In genomic region chr3L:18281236-18281635, dm6 we compare ENCODE assay signal across 4 fruit fly cellular contexts.
TF ChIP-seq lines count a peak whose summit lies in the region.

No protein-coding gene starts in this region.

- TF ChIP-seq CTCF in whole organism, embryonic (GFP tag; optimal IDR thresholded peaks at IDR 0.05; lab: Kevin White, UChicago): peak; percentile 42

TF ChIP-seq in whole organism, embryonic, 481 proteins besides CTCF, POLR2A, EP300 and RAD21 (continues in another document):
- TF ChIP-seq pros (GFP tag; optimal IDR thresholded peaks at IDR 0.05; lab: Kevin White, UChicago) (peak; percentile 46), CG11456 (GFP tag; IDR thresholded peaks at IDR 0.05; lab: Robert Waterston, UW) (peak; percentile 67; the same call in 1 of the 3 replicates), NK7.1 (GFP tag; optimal IDR thresholded peaks at IDR 0.05; lab: Kevin White, UChicago) (peak; percentile 86), disco-r (GFP tag; optimal IDR thresholded peaks at IDR 0.05; lab: Kevin White, UChicago) (peak; percentile 81), btn (GFP tag; optimal IDR thresholded peaks at IDR 0.05; lab: Kevin White, UChicago) (peak; percentile 85), Aef1 (GFP tag; IDR thresholded peaks at IDR 0.05; lab: Robert Waterston, UW) (peak; percentile 67), Hr3 (GFP tag; optimal IDR thresholded peaks at IDR 0.05; lab: Kevin White, UChicago) (peak; percentile 89), CG6813 (GFP tag; optimal IDR thresholded peaks at IDR 0.05; lab: Kevin White, UChicago) (peak; percentile 85), grn (GFP tag; optimal IDR thresholded peaks at IDR 0.05; lab: Kevin White, UChicago) (peak; percentile 60), Lim3 (GFP tag; IDR thresholded peaks at IDR 0.05; lab: Robert Waterston, UW) (peak; percentile 42; the same call in 1 of the 2 replicates), repo (GFP tag; optimal IDR thresholded peaks at IDR 0.05; lab: Kevin White, UChicago) (peak; percentile 77), CG32532 (GFP tag; IDR thresholded peaks at IDR 0.05; lab: Robert Waterston, UW) (no peak), CG3847 (GFP tag; IDR thresholded peaks at IDR 0.05; lab: Robert Waterston, UW) (peak; percentile 76; the same call in 1 of the 2 replicates), pho (GFP tag; optimal IDR thresholded peaks at IDR 0.05; lab: Kevin White, UChicago) (peak; percentile 59), CG12769 (tag; optimal IDR thresholded peaks at IDR 0.05; lab: Kevin White, UChicago) (peak; percentile 81), CG6654 (GFP tag; optimal IDR thresholded peaks at IDR 0.05; lab: Kevin White, UChicago) (peak; percentile 68), CG2712 (tag; optimal IDR thresholded peaks at IDR 0.05; lab: Kevin White, UChicago) (peak; percentile 98), Hsf (GFP tag; optimal IDR thresholded peaks at IDR 0.05; lab: Kevin White, UChicago) (peak; percentile 92), CG1024 (GFP tag; IDR thresholded peaks at IDR 0.05; lab: Robert Waterston, UW) (peak; percentile 79), CG4730 (GFP tag; IDR thresholded peaks at IDR 0.05; lab: Robert Waterston, UW) (peak; percentile 85), tx (GFP tag; optimal IDR thresholded peaks at IDR 0.05; lab: Kevin White, UChicago) (peak; percentile 78), Hey (tag; optimal IDR thresholded peaks at IDR 0.05; lab: Kevin White, UChicago) (no peak)

TF ChIP-seq in whole organism, prepupa, 60 proteins besides CTCF, POLR2A, EP300 and RAD21 (continues in another document):
- TF ChIP-seq salr (GFP tag; optimal IDR thresholded peaks at IDR 0.05; lab: Kevin White, UChicago) (peak; percentile 9 to 58), dsx (GFP tag; optimal IDR thresholded peaks at IDR 0.05; lab: Kevin White, UChicago; ENCODE audit: poor library complexity, severe bottlenecking) (peak; percentile 16), Blimp-1 (GFP tag; optimal IDR thresholded peaks at IDR 0.05; lab: Kevin White, UChicago) (no peak), CG6792 (GFP tag; optimal IDR thresholded peaks at IDR 0.05; lab: Kevin White, UChicago) (peak; percentile 47), eg (GFP tag; IDR thresholded peaks at IDR 0.05; lab: Robert Waterston, UW) (peak; percentile 71), CG7368 (GFP tag; optimal IDR thresholded peaks at IDR 0.05; lab: Kevin White, UChicago) (no peak), Eip78C (GFP tag; lab: Kevin White, UChicago) (peak; percentile 87), Ets21C (GFP tag; optimal IDR thresholded peaks at IDR 0.05; lab: Kevin White, UChicago) (peak; percentile 17), achi (GFP tag; optimal IDR thresholded peaks at IDR 0.05; lab: Kevin White, UChicago) (peak; percentile 66), CG3032 (tag; optimal IDR thresholded peaks at IDR 0.05; lab: Kevin White, UChicago) (peak; percentile 42), fd59A (GFP tag; optimal IDR thresholded peaks at IDR 0.05; lab: Kevin White, UChicago) (peak; percentile 47), CG11902 (GFP tag; optimal IDR thresholded peaks at IDR 0.05; lab: Kevin White, UChicago) (no peak), CG4318 (GFP tag; optimal IDR thresholded peaks at IDR 0.05; lab: Kevin White, UChicago) (peak; percentile 30), Hr4 (GFP tag; optimal IDR thresholded peaks at IDR 0.05; lab: Kevin White, UChicago) (peak; percentile 68), Eip93F (GFP tag; optimal IDR thresholded peaks at IDR 0.05; lab: Kevin White, UChicago) (no peak), CG1621 (tag; optimal IDR thresholded peaks at IDR 0.05; lab: Kevin White, UChicago) (peak; percentile 37), acj6 (GFP tag; optimal IDR thresholded peaks at IDR 0.05; lab: Kevin White, UChicago) (peak; percentile 59), Gug (GFP tag; IDR thresholded peaks at IDR 0.05; lab: Robert Waterston, UW) (peak; percentile 77), pdm3 (GFP tag; optimal IDR thresholded peaks at IDR 0.05; lab: Kevin White, UChicago) (peak; percentile 69), OdsH (GFP tag; optimal IDR thresholded peaks at IDR 0.05; lab: Kevin White, UChicago) (peak; percentile 62), CG3919 (GFP tag; optimal IDR thresholded peaks at IDR 0.05; lab: Kevin White, UChicago) (peak; percentile 62), fd85E (GFP tag; optimal IDR thresholded peaks at IDR 0.05; lab: Kevin White, UChicago) (no peak), CG11294 (GFP tag; IDR thresholded peaks at IDR 0.05; lab: Robert Waterston, UW) (no peak; the same call in 1 of the 2 replicates), cyc (GFP tag; optimal IDR thresholded peaks at IDR 0.05; lab: Kevin White, UChicago) (peak; percentile 41)

TF ChIP-seq in whole organism, pupa, 21 proteins besides CTCF, POLR2A, EP300 and RAD21:
- TF ChIP-seq CG34367 (tag; optimal IDR thresholded peaks at IDR 0.05; lab: Kevin White, UChicago) (peak; percentile 42), rn (GFP tag; IDR thresholded peaks at IDR 0.05; lab: Robert Waterston, UW) (peak; percentile 67; the same call in 1 of the 2 replicates), Ets98B (GFP tag; IDR thresholded peaks at IDR 0.05; lab: Robert Waterston, UW) (peak; percentile 82; the same call in 1 of the 2 replicates), CG15710 (tag; optimal IDR thresholded peaks at IDR 0.05; lab: Kevin White, UChicago) (peak; percentile 56), Pif1B (GFP tag; optimal IDR thresholded peaks at IDR 0.05; lab: Kevin White, UChicago) (peak; percentile 62), D1 (tag; optimal IDR thresholded peaks at IDR 0.05; lab: Kevin White, UChicago) (peak; percentile 14), Snoo (tag; optimal IDR thresholded peaks at IDR 0.05; lab: Kevin White, UChicago) (peak; percentile 22), CG17806 (tag; optimal IDR thresholded peaks at IDR 0.05; lab: Kevin White, UChicago) (peak; percentile 59), CG14655 (GFP tag; optimal IDR thresholded peaks at IDR 0.05; lab: Kevin White, UChicago) (peak; percentile 82), CG8159 (tag; optimal IDR thresholded peaks at IDR 0.05; lab: Kevin White, UChicago) (peak; percentile 55), CG12605 (GFP tag; IDR thresholded peaks at IDR 0.05; lab: Robert Waterston, UW) (no peak), CG32121 (GFP tag; IDR thresholded peaks at IDR 0.05; lab: Robert Waterston, UW) (peak; percentile 78; the same call in 1 of the 2 replicates), CG9948 (tag; optimal IDR thresholded peaks at IDR 0.05; lab: Kevin White, UChicago) (peak; percentile 71), CG13204 (GFP tag; optimal IDR thresholded peaks at IDR 0.05; lab: Kevin White, UChicago) (no peak), EcR (GFP tag; optimal IDR thresholded peaks at IDR 0.05; lab: Kevin White, UChicago) (no peak), CG4496 (GFP tag; IDR thresholded peaks at IDR 0.05; lab: Robert Waterston, UW) (no peak), gl (tag; optimal IDR thresholded peaks at IDR 0.05; lab: Kevin White, UChicago) (no peak), CG10348 (GFP tag; IDR thresholded peaks at IDR 0.05; lab: Robert Waterston, UW) (peak; percentile 44), Pif1A (GFP tag; optimal IDR thresholded peaks at IDR 0.05; lab: Kevin White, UChicago) (peak; percentile 66), fd96Ca (GFP tag; IDR thresholded peaks at IDR 0.05; lab: Robert Waterston, UW) (peak; percentile 88), CG8301 (tag; optimal IDR thresholded peaks at IDR 0.05; lab: Kevin White, UChicago) (peak; percentile 72)

TF ChIP-seq in whole organism, wandering third instar larva, 38 proteins besides CTCF, POLR2A, EP300 and RAD21 (continues in another document):
- TF ChIP-seq Myc (optimal IDR thresholded peaks at IDR 0.05; lab: Kevin White, UChicago): no peak
- TF ChIP-seq dl (GFP tag; optimal IDR thresholded peaks at IDR 0.05; lab: Kevin White, UChicago; ENCODE audit: insufficient read depth in 1 of 2, partially characterized antibody in 2 of 2): no peak
- TF ChIP-seq br (GFP tag; optimal IDR thresholded peaks at IDR 0.05; lab: Kevin White, UChicago): peak; percentile 12
- no peak for TF ChIP-seq Abd-B (GFP tag; optimal IDR thresholded peaks at IDR 0.05; lab: Kevin White, UChicago)
- TF ChIP-seq Rel (GFP tag; optimal IDR thresholded peaks at IDR 0.05; lab: Kevin White, UChicago): no peak
- no peak for TF ChIP-seq Rel (tag; optimal IDR thresholded peaks at IDR 0.05; lab: Kevin White, UChicago)
- peak in 1 of 2 experiments; percentile 51 for TF ChIP-seq foxo (GFP tag; optimal IDR thresholded peaks at IDR 0.05; lab: Kevin White, UChicago)
- TF ChIP-seq Dfd (GFP tag; optimal IDR thresholded peaks at IDR 0.05; lab: Kevin White, UChicago): no peak
- TF ChIP-seq OdsH (GFP tag; optimal IDR thresholded peaks at IDR 0.05; lab: Kevin White, UChicago): peak; percentile 21
- peak; percentile 9 for TF ChIP-seq dmrt93B (GFP tag; optimal IDR thresholded peaks at IDR 0.05; lab: Kevin White, UChicago)
- peak; percentile 14 for TF ChIP-seq psq (GFP tag; optimal IDR thresholded peaks at IDR 0.05; lab: Kevin White, UChicago)
- no peak for TF ChIP-seq CG32264 (GFP tag; optimal IDR thresholded peaks at IDR 0.05; lab: Kevin White, UChicago)
- no peak for TF ChIP-seq dsf (GFP tag; optimal IDR thresholded peaks at IDR 0.05; lab: Kevin White, UChicago; ENCODE audit: borderline replicate concordance)
- no peak for TF ChIP-seq sage (GFP tag; optimal IDR thresholded peaks at IDR 0.05; lab: Kevin White, UChicago)
- TF ChIP-seq Hr83 (GFP tag; optimal IDR thresholded peaks at IDR 0.05; lab: Kevin White, UChicago; ENCODE audit: poor library complexity, severe bottlenecking): no peak
- TF ChIP-seq fru (GFP tag; optimal IDR thresholded peaks at IDR 0.05; lab: Kevin White, UChicago): peak; percentile 27
- TF ChIP-seq CG9705 (GFP tag; optimal IDR thresholded peaks at IDR 0.05; lab: Kevin White, UChicago): no peak
- TF ChIP-seq pan (optimal IDR thresholded peaks at IDR 0.05; lab: Kevin White, UChicago): no peak
- peak; percentile 36 for TF ChIP-seq HLH106 (tag; optimal IDR thresholded peaks at IDR 0.05; lab: Kevin White, UChicago)
- no peak for TF ChIP-seq usp (GFP tag; optimal IDR thresholded peaks at IDR 0.05; lab: Kevin White, UChicago)
- peak; percentile 12 for TF ChIP-seq woc (GFP tag; optimal IDR thresholded peaks at IDR 0.05; lab: Kevin White, UChicago)
- peak; percentile 42 for TF ChIP-seq ey (GFP tag; optimal IDR thresholded peaks at IDR 0.05; lab: Kevin White, UChicago)
- TF ChIP-seq jim (GFP tag; optimal IDR thresholded peaks at IDR 0.05; lab: Kevin White, UChicago): no peak
- TF ChIP-seq Sp1 (GFP tag; optimal IDR thresholded peaks at IDR 0.05; lab: Kevin White, UChicago): no peak
- no peak for TF ChIP-seq Hr78 (GFP tag; optimal IDR thresholded peaks at IDR 0.05; lab: Kevin White, UChicago)
- TF ChIP-seq sv (GFP tag; optimal IDR thresholded peaks at IDR 0.05; lab: Kevin White, UChicago): peak; percentile 86
- TF ChIP-seq Mio (GFP tag; optimal IDR thresholded peaks at IDR 0.05; lab: Kevin White, UChicago): no peak
- TF ChIP-seq Hnf4 (GFP tag; optimal IDR thresholded peaks at IDR 0.05; lab: Kevin White, UChicago): no peak
- TF ChIP-seq h (GFP tag; optimal IDR thresholded peaks at IDR 0.05; lab: Kevin White, UChicago): peak; percentile 41
- no peak for TF ChIP-seq Jra (GFP tag; optimal IDR thresholded peaks at IDR 0.05; lab: Kevin White, UChicago)
- no peak for TF ChIP-seq N (GFP tag; optimal IDR thresholded peaks at IDR 0.05; lab: Kevin White, UChicago)
- peak; percentile 11 for TF ChIP-seq rgr (GFP tag; optimal IDR thresholded peaks at IDR 0.05; lab: Kevin White, UChicago)

Comparison
In these comparisons a context has a peak if more than half of its experiments do, and no peak if none do; other contexts are left out.
1. Of the 7 proteins assayed by ChIP-seq in both whole organism, embryonic and whole organism, prepupa: peak only in whole organism, embryonic: Blimp-1; only in whole organism, prepupa: CG16779, Hr39 and Lpt; in both: Gug and Sox102F; in neither: 1.